Worm (Caenorhabditis elegans): ENCODE results near the gene F01G10.9.

F01G10.9 gene

ce11 chrIV:10243276-10243675 is 16.2 kb downstream of the F01G10.9 start, which contains the start of gene tkt-1:
TSS of gene tkt-1 (plus strand) at chrIV:10243612.
- TF ChIP-seq pqm-1 (tag; optimal IDR thresholded peaks at IDR 0.05) (peak; percentile 48), snu-23 (GFP tag; optimal IDR thresholded peaks at IDR 0.05) (peak; percentile 10), unc-130 (tag; optimal IDR thresholded peaks at IDR 0.05) (peak; percentile 15), nhr-71 (tag; optimal IDR thresholded peaks at IDR 0.05) (peak; percentile 4), ztf-4 (tag; optimal IDR thresholded peaks at IDR 0.05) (no peak), elt-2 (tag; optimal IDR thresholded peaks at IDR 0.05) (peak; percentile 67), lsy-2 (tag; optimal IDR thresholded peaks at IDR 0.05) (no peak), lin-35 (GFP tag; optimal IDR thresholded peaks at IDR 0.05) (peak in 1 of 2 experiments; percentile 28), elt-3 (tag; optimal IDR thresholded peaks at IDR 0.05) (peak in 5 of 6 experiments; percentile 56 to 81 (median 68)), dpl-1 (GFP tag; optimal IDR thresholded peaks at IDR 0.05) (peak in 1 of 3 experiments; percentile 17)

ce11 chrIV:10242458-10243123 is 16.9 kb downstream of the F01G10.9 start:
- TF ChIP-seq zip-4 (GFP tag; optimal IDR thresholded peaks at IDR 0.05) (no peak), swsn-7 (tag; optimal IDR thresholded peaks at IDR 0.05) (peak; percentile 1), nhr-76 (tag; optimal IDR thresholded peaks at IDR 0.05) (no peak), pag-3 (tag; optimal IDR thresholded peaks at IDR 0.05; ENCODE audit: borderline replicate concordance, insufficient read depth) (no peak), nhr-90 (tag; optimal IDR thresholded peaks at IDR 0.05; ENCODE audit: poor library complexity) (no peak), snu-23 (GFP tag; optimal IDR thresholded peaks at IDR 0.05) (peak; percentile 45), aha-1 (tag; optimal IDR thresholded peaks at IDR 0.05) (no peak), mep-1 (tag; optimal IDR thresholded peaks at IDR 0.05) (peak; percentile 41), nhr-71 (tag; optimal IDR thresholded peaks at IDR 0.05) (peak; percentile 44), lin-35 (GFP tag; optimal IDR thresholded peaks at IDR 0.05) (peak; percentile 81 to 91), sox-4 (tag; optimal IDR thresholded peaks at IDR 0.05) (no peak), lin-14 (GFP tag; optimal IDR thresholded peaks at IDR 0.05) (peak; percentile 52), lin-15B (tag; optimal IDR thresholded peaks at IDR 0.05) (no peak), ceh-82 (tag; optimal IDR thresholded peaks at IDR 0.05) (no peak), lsy-2 (tag; optimal IDR thresholded peaks at IDR 0.05) (peak in 1 of 2 experiments; percentile 55), alr-1 (tag; optimal IDR thresholded peaks at IDR 0.05; ENCODE audit: borderline replicate concordance) (no peak), ceh-63 (GFP tag; optimal IDR thresholded peaks at IDR 0.05) (no peak), xbp-1 (tag; optimal IDR thresholded peaks at IDR 0.05) (peak; percentile 8), elt-3 (tag; optimal IDR thresholded peaks at IDR 0.05) (peak in 1 of 6 experiments; percentile 7), ets-5 (GFP tag; IDR thresholded peaks at IDR 0.05) (no peak), jun-1 (tag; optimal IDR thresholded peaks at IDR 0.05) (no peak), dsc-1 (tag; optimal IDR thresholded peaks at IDR 0.05) (no peak), blmp-1 (tag; optimal IDR thresholded peaks at IDR 0.05) (peak; percentile 72), fkh-10 (GFP tag; optimal IDR thresholded peaks at IDR 0.05) (no peak), nhr-77 (tag; optimal IDR thresholded peaks at IDR 0.05) (peak; percentile 11), pax-3 (tag; optimal IDR thresholded peaks at IDR 0.05) (no peak), F16B12.6 (tag; optimal IDR thresholded peaks at IDR 0.05) (no peak), unc-62 (GFP tag; optimal IDR thresholded peaks at IDR 0.05) (no peak), sptf-1 (tag; optimal IDR thresholded peaks at IDR 0.05) (no peak), ceh-8 (GFP tag; optimal IDR thresholded peaks at IDR 0.05) (no peak), egl-13 (tag; optimal IDR thresholded peaks at IDR 0.05) (no peak), aly-2 (tag; optimal IDR thresholded peaks at IDR 0.05) (no peak), rnt-1 (tag; optimal IDR thresholded peaks at IDR 0.05) (peak; percentile 61), efl-3 (GFP tag; optimal IDR thresholded peaks at IDR 0.05) (no peak), nhr-28 (tag; optimal IDR thresholded peaks at IDR 0.05) (no peak), hlh-17 (GFP tag; optimal IDR thresholded peaks at IDR 0.05; ENCODE audit: borderline replicate concordance) (no peak), C34B4.2 (tag; optimal IDR thresholded peaks at IDR 0.05) (no peak), unc-30 (tag; optimal IDR thresholded peaks at IDR 0.05) (no peak), ama-1 (optimal IDR thresholded peaks at IDR 0.05) (no peak), egl-27 (tag; optimal IDR thresholded peaks at IDR 0.05) (no peak), C16A3.4 (tag; optimal IDR thresholded peaks at IDR 0.05) (peak; percentile 21), efl-1 (optimal IDR thresholded peaks at IDR 0.05) (peak; percentile 83 to 92), efl-1 (GFP tag; optimal IDR thresholded peaks at IDR 0.05 in 1 of 2) (peak; percentile 86 to 98), unc-86 (tag; optimal IDR thresholded peaks at IDR 0.05) (no peak)

Data from whole organism, L1 larva.